Fruit fly (Drosophila melanogaster) whole organism, embryonic: ENCODE results near the gene Etfb.

Experiments
- Bgb ChIP-seq: fragments of 200-800 bp; sonication (Bioruptor generic); IDR thresholded peaks from 2 replicates; pipeline ENCODE4 v1.3.6; 2022; ENCODE audit warnings: missing biosample characterization, missing genetic modification characterization; ENCODE audit not compliant: partially characterized antibody
- BtbVII ChIP-seq: fragments of 200-800 bp; sonication (Bioruptor generic); optimal IDR thresholded peaks from 3 replicates; lab custom pipeline; 2017; ENCODE audit warnings: missing biosample characterization, mild to moderate bottlenecking, missing genetic modification characterization
- CG10431 ChIP-seq: fragments of 200-800 bp; sonication (Bioruptor generic); optimal IDR thresholded peaks from 3 replicates; lab custom pipeline; 2018; ENCODE audit warnings: missing biosample characterization, mild to moderate bottlenecking, missing genetic modification characterization
- CG10959 ChIP-seq: fragments of 200-800 bp; sonication (Bioruptor generic); IDR thresholded peaks from 2 replicates; pipeline ENCODE4 v1.3.6; 2022; ENCODE audit warnings: missing biosample characterization, missing genetic modification characterization
- CG17361 ChIP-seq: fragments of 200-800 bp; sonication (Bioruptor generic); IDR thresholded peaks from 3 replicates; pipeline ENCODE4 v1.3.6; 2022; ENCODE audit warnings: missing biosample characterization, missing genetic modification characterization
- CG1792 ChIP-seq: fragments of 200-800 bp; sonication (Bioruptor generic); optimal IDR thresholded peaks from 2 replicates; lab custom pipeline; 2016; ENCODE audit warnings: missing biosample characterization, missing genetic modification characterization
- CG18619 ChIP-seq: fragments of 200-800 bp; sonication (Bioruptor generic); optimal IDR thresholded peaks from 3 replicates; lab custom pipeline; 2017; ENCODE audit warnings: missing biosample characterization, mild to moderate bottlenecking, missing genetic modification characterization
- CG2120 ChIP-seq: fragments of 200-800 bp; sonication (Bioruptor generic); optimal IDR thresholded peaks from 3 replicates; lab custom pipeline; 2016; ENCODE audit warnings: missing biosample characterization, missing genetic modification characterization
- CG2712 ChIP-seq: fragments of 200-800 bp; optimal IDR thresholded peaks from 3 replicates; lab custom pipeline; 2019; ENCODE audit warnings: missing biosample characterization, mild to moderate bottlenecking, missing genetic modification characterization, moderate library complexity
- CG2875 ChIP-seq: fragments of 200-800 bp; sonication (Bioruptor generic); optimal IDR thresholded peaks from 2 replicates; lab custom pipeline; 2017; ENCODE audit warnings: missing biosample characterization, mild to moderate bottlenecking, missing genetic modification characterization, missing genetic modification reagents
- CG31365 ChIP-seq: fragments of 200-800 bp; sonication (Bioruptor generic); optimal IDR thresholded peaks from 2 replicates; lab custom pipeline; 2018; ENCODE audit warnings: missing biosample characterization, mild to moderate bottlenecking, missing genetic modification characterization
- CG3163 ChIP-seq: fragments of 200-800 bp; sonication (Bioruptor generic); optimal IDR thresholded peaks from 3 replicates; lab custom pipeline; 2016; ENCODE audit warnings: missing biosample characterization, missing genetic modification characterization
- CG34224 ChIP-seq: fragments of 200-800 bp; sonication (Bioruptor generic); IDR thresholded peaks from 3 replicates; pipeline ENCODE4 v1.3.6; 2022; ENCODE audit warnings: missing biosample characterization, missing genetic modification characterization; ENCODE audit not compliant: partially characterized antibody
- CG34422 ChIP-seq: fragments of 200-800 bp; sonication (Bioruptor generic); IDR thresholded peaks from 3 replicates; pipeline ENCODE4 v1.3.6; 2022; ENCODE audit warnings: missing biosample characterization, missing genetic modification characterization
- CG43689 ChIP-seq: fragments of 200-800 bp; sonication (Bioruptor generic); IDR thresholded peaks from 2 replicates; pipeline ENCODE4 v1.3.6; 2022; ENCODE audit warnings: missing biosample characterization, missing genetic modification characterization
- CG4617 ChIP-seq: fragments of 200-800 bp; sonication (Bioruptor generic); optimal IDR thresholded peaks from 3 replicates; lab custom pipeline; 2016; ENCODE audit warnings: missing biosample characterization, missing genetic modification characterization, borderline replicate concordance
- CG4707 ChIP-seq: fragments of 200-800 bp; sonication (Bioruptor generic); optimal IDR thresholded peaks from 2 replicates; lab custom pipeline; 2018; ENCODE audit warnings: missing biosample characterization, mild to moderate bottlenecking, missing genetic modification characterization, moderate library complexity
- CG6175 ChIP-seq: fragments of 200-800 bp; sonication (Bioruptor generic); IDR thresholded peaks from 3 replicates; pipeline ENCODE4 v1.3.6; 2022; ENCODE audit warnings: missing biosample characterization, missing genetic modification characterization
- CG6272 ChIP-seq: fragments of 200-800 bp; sonication (Bioruptor generic); IDR thresholded peaks from 2 replicates; pipeline ENCODE4 v1.3.6; 2022; ENCODE audit warnings: missing biosample characterization, missing genetic modification characterization
- CG6791 ChIP-seq: fragments of 200-800 bp; sonication (Bioruptor generic); IDR thresholded peaks from 3 replicates; pipeline ENCODE4 v1.3.6; 2022; ENCODE audit warnings: missing biosample characterization, missing genetic modification characterization; ENCODE audit not compliant: partially characterized antibody
- CG6813 ChIP-seq: fragments of 200-800 bp; sonication (Bioruptor generic); optimal IDR thresholded peaks from 2 replicates; lab custom pipeline; 2017; ENCODE audit warnings: missing biosample characterization, missing genetic modification characterization, mild to moderate bottlenecking, moderate library complexity, missing genetic modification reagents
- CG7372 ChIP-seq: fragments of 200-800 bp; sonication (Bioruptor generic); IDR thresholded peaks from 2 replicates; pipeline ENCODE4 v1.3.6; 2022; ENCODE audit warnings: missing biosample characterization, missing genetic modification characterization
- CG7839 ChIP-seq: fragments of 200-800 bp; sonication (Bioruptor generic); optimal IDR thresholded peaks from 3 replicates; lab custom pipeline; 2018; ENCODE audit warnings: missing biosample characterization, mild to moderate bottlenecking, missing genetic modification characterization, moderate library complexity
- CG8388 ChIP-seq: fragments of 200-800 bp; sonication (Bioruptor generic); optimal IDR thresholded peaks from 2 replicates; lab custom pipeline; 2019; ENCODE audit warnings: missing biosample characterization, mild to moderate bottlenecking, missing genetic modification characterization, moderate library complexity
- Camta ChIP-seq: fragments of 200-800 bp; sonication (Bioruptor generic); optimal IDR thresholded peaks from 2 replicates; lab custom pipeline; 2016; ENCODE audit warnings: missing biosample characterization, missing genetic modification characterization
- Dip3 ChIP-seq: fragments of 200-800 bp; sonication (Bioruptor generic); optimal IDR thresholded peaks from 3 replicates; lab custom pipeline; 2016; ENCODE audit warnings: missing biosample characterization, missing genetic modification characterization
- Ets97D ChIP-seq: fragments of 200-800 bp; sonication (Bioruptor generic); optimal IDR thresholded peaks from 3 replicates; lab custom pipeline; 2016; ENCODE audit warnings: missing biosample characterization, missing genetic modification characterization
- Hand ChIP-seq: fragments of 200-800 bp; sonication (Bioruptor generic); optimal IDR thresholded peaks from 2 replicates; lab custom pipeline; 2017; ENCODE audit warnings: mild to moderate bottlenecking, missing biosample characterization, missing genetic modification reagents, missing genetic modification characterization
- Hmx ChIP-seq: fragments of 200-800 bp; sonication (Bioruptor generic); optimal IDR thresholded peaks from 2 replicates; lab custom pipeline; 2016; ENCODE audit warnings: missing biosample characterization, missing genetic modification characterization
- Hr3 ChIP-seq: fragments of 200-800 bp; sonication (Bioruptor generic); optimal IDR thresholded peaks from 3 replicates; lab custom pipeline; 2016; ENCODE audit warnings: missing biosample characterization, missing genetic modification characterization
- Hr78 ChIP-seq, 2 experiments: fragments of 200-800 bp in 1 of 2; fragments of >200 bp in 1 of 2; sonication (Bioruptor generic) in 1 of 2; optimal IDR thresholded peaks; 2 replicates each; lab custom pipeline; 2017 to 2019; ENCODE audit warnings: missing biosample characterization in 2 of 2, missing genetic modification characterization in 2 of 2, mild to moderate bottlenecking in 1 of 2, moderate library complexity in 1 of 2
- Lpt ChIP-seq: fragments of >200 bp; optimal IDR thresholded peaks from 2 replicates; lab custom pipeline; 2018; ENCODE audit warnings: missing biosample characterization, missing genetic modification characterization
- Mad ChIP-seq: fragments of 200-800 bp; sonication (Bioruptor generic); optimal IDR thresholded peaks from 2 replicates; lab custom pipeline; 2016; ENCODE audit warnings: missing biosample characterization, missing genetic modification characterization
- Ravus ChIP-seq: fragments of 200-800 bp; sonication (Bioruptor generic); IDR thresholded peaks from 2 replicates; pipeline ENCODE4 v1.3.6; 2022; ENCODE audit warnings: missing biosample characterization, missing genetic modification characterization
- Six4 ChIP-seq: fragments of 200-800 bp; sonication (Bioruptor generic); optimal IDR thresholded peaks from 2 replicates; lab custom pipeline; 2016; ENCODE audit warnings: missing biosample characterization, missing genetic modification characterization
- Sry-δ ChIP-seq: fragments of 200-800 bp; sonication (Bioruptor generic); optimal IDR thresholded peaks from 2 replicates; lab custom pipeline; 2016; ENCODE audit warnings: missing biosample characterization, missing genetic modification characterization
- bbx ChIP-seq: fragments of 200-800 bp; sonication (Bioruptor generic); IDR thresholded peaks from 2 replicates; pipeline ENCODE4 v1.3.6; 2022; ENCODE audit warnings: missing biosample characterization, missing genetic modification characterization; ENCODE audit not compliant: partially characterized antibody
- bsh ChIP-seq, 2 experiments: fragments of 200-800 bp; sonication (Bioruptor generic); optimal IDR thresholded peaks; 2 replicates each; lab custom pipeline; 2017 to 2018; ENCODE audit warnings: mild to moderate bottlenecking in 2 of 2, missing biosample characterization in 2 of 2, missing genetic modification characterization in 2 of 2, moderate library complexity in 1 of 2
- fd102C ChIP-seq: fragments of 200-800 bp; sonication (Bioruptor generic); optimal IDR thresholded peaks from 2 replicates; lab custom pipeline; 2018; ENCODE audit warnings: missing biosample characterization, mild to moderate bottlenecking, missing genetic modification characterization, moderate library complexity
- inv ChIP-seq: fragments of 200-800 bp; sonication (Bioruptor generic); IDR thresholded peaks from 2 replicates; pipeline ENCODE4 v1.3.6; 2022; ENCODE audit warnings: missing biosample characterization, missing genetic modification characterization; ENCODE audit not compliant: partially characterized antibody
- lmd ChIP-seq: fragments of 200-800 bp; sonication (Bioruptor generic); IDR thresholded peaks from 2 replicates; pipeline ENCODE4 v1.3.6; 2022; ENCODE audit warnings: missing biosample characterization, missing genetic modification characterization
- odd ChIP-seq: fragments of 200-800 bp; sonication (Bioruptor generic); optimal IDR thresholded peaks from 2 replicates; lab custom pipeline; 2017; ENCODE audit warnings: missing biosample characterization, mild to moderate bottlenecking, missing genetic modification characterization
- pho ChIP-seq: fragments of 200-800 bp; sonication (Bioruptor generic); optimal IDR thresholded peaks from 2 replicates; lab custom pipeline; 2016; ENCODE audit warnings: missing biosample characterization, missing genetic modification characterization
- pnt ChIP-seq: fragments of 200-800 bp; sonication (Bioruptor generic); optimal IDR thresholded peaks from 3 replicates; lab custom pipeline; 2016; ENCODE audit warnings: missing biosample characterization, missing genetic modification characterization
- scrt ChIP-seq: fragments of 200-800 bp; sonication (Bioruptor generic); optimal IDR thresholded peaks from 2 replicates; lab custom pipeline; 2018; ENCODE audit warnings: missing biosample characterization, mild to moderate bottlenecking, missing genetic modification characterization, moderate library complexity
- sd ChIP-seq: fragments of 200-800 bp; sonication (Bioruptor generic); optimal IDR thresholded peaks from 3 replicates; lab custom pipeline; 2018; ENCODE audit warnings: missing biosample characterization, mild to moderate bottlenecking, missing genetic modification characterization, moderate library complexity
- slp2 ChIP-seq: fragments of 200-800 bp; sonication (Bioruptor generic); optimal IDR thresholded peaks from 2 replicates; lab custom pipeline; 2016; ENCODE audit warnings: missing biosample characterization, missing genetic modification characterization
- sqz ChIP-seq: fragments of 200-800 bp; sonication (Bioruptor generic); optimal IDR thresholded peaks from 3 replicates; lab custom pipeline; 2018; ENCODE audit warnings: missing biosample characterization, mild to moderate bottlenecking, missing genetic modification characterization
- sr ChIP-seq: fragments of 200-800 bp; sonication (Bioruptor generic); IDR thresholded peaks from 3 replicates; pipeline ENCODE4 v1.3.6; 2022; ENCODE audit warnings: missing biosample characterization, missing genetic modification characterization

Gene Etfb

DNA sequence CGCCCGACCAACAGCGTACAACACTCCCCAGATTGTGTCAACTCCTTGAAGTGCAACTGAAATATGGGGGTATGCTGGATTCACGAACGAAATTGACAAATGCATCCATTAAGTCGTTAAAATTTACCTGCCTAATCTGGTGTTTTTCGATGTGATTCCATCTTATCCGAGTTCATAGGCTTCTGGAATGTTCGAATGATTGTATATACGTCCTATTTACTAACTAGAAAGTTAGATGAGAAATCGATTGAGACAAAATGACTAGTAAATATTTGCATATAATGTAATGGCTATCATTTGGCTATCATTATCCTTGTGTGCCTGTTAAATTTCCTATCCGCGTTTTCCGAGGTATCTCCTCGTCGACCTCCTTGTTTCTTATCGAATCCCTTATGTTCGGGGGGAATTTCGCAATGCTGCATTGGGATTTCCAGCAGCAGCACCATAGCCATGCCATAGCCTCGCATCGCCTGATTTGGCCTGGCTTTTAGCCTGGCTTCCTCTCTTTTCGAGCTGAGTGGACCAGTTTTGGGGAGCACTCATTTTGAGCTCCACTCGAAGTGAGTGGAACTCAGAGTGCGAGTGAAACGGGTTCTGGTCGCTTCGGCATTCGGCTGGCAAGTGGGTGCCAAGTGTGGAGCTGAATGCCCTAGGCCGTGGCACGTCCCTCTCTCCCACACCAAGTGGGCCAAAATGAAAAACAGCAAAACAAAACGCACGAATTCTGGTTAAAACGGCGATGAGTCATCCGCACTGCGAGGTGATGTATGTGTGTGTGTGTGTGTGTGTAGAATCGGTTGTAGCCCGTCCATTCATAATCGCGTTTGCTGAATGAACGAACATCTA, 24.4 kb downstream of the Etfb start (continued):
- no peak for TF ChIP-seq sqz (GFP tag; lab: Kevin White, UChicago)
- TF ChIP-seq pnt (GFP tag; lab: Kevin White, UChicago), result no peak
- no peak for TF ChIP-seq Lpt (GFP tag; lab: Kevin White, UChicago)
- TF ChIP-seq CG1792 (GFP tag; lab: Kevin White, UChicago), result no peak
- TF ChIP-seq Hr3, result no peak
- no peak for TF ChIP-seq CG4707
- TF ChIP-seq lmd (GFP tag; lab: Robert Waterston, UW), result no peak
- TF ChIP-seq CG2712, result no peak
- peak; percentile 66; the same call in 1 of the 2 replicates for TF ChIP-seq Bgb (GFP tag; lab: Robert Waterston, UW)
- TF ChIP-seq CG4617, result no peak
- TF ChIP-seq CG7839 (tag; lab: Kevin White, UChicago), result no peak
- peak; percentile 16; the same call in 1 of the 2 replicates for TF ChIP-seq inv
- TF ChIP-seq CG6175 (GFP tag; lab: Robert Waterston, UW), result peak; percentile 58; the same call in 1 of the 3 replicates
- no peak for TF ChIP-seq CG10431
- TF ChIP-seq CG3163 (GFP tag; lab: Kevin White, UChicago), result no peak
- no peak for TF ChIP-seq pho (GFP tag; lab: Kevin White, UChicago)
- no peak for TF ChIP-seq CG43689 (GFP tag; lab: Robert Waterston, UW)
- no peak for TF ChIP-seq CG6813 (GFP tag; lab: Kevin White, UChicago)
- TF ChIP-seq Camta, result no peak
- TF ChIP-seq CG31365 (tag; lab: Kevin White, UChicago), result no peak
- no peak for TF ChIP-seq Sry-δ
- TF ChIP-seq slp2 (GFP tag; lab: Kevin White, UChicago), result no peak
- no peak for TF ChIP-seq CG17361
- no peak for TF ChIP-seq BtbVII (GFP tag; lab: Kevin White, UChicago)
- no peak for TF ChIP-seq CG10959
- TF ChIP-seq Hr78 (GFP tag; optimal IDR thresholded peaks at IDR 0.05; lab: Kevin White, UChicago), result no peak
- no peak for TF ChIP-seq scrt (GFP tag; lab: Kevin White, UChicago)
- TF ChIP-seq CG34224 (GFP tag; lab: Robert Waterston, UW), result peak; percentile 15; the same call in 1 of the 3 replicates
- TF ChIP-seq sr (GFP tag; lab: Robert Waterston, UW), result 0 out of 3 replicates have a peak, but pooled peaks have one; percentile 21
- no peak for TF ChIP-seq Mad
- no peak for TF ChIP-seq Hand (GFP tag; lab: Kevin White, UChicago)
- no peak for TF ChIP-seq Dip3 (GFP tag; lab: Kevin White, UChicago)
- no peak for TF ChIP-seq CG2875 (GFP tag; lab: Kevin White, UChicago)
- no peak for TF ChIP-seq bsh (GFP tag; optimal IDR thresholded peaks at IDR 0.05; lab: Kevin White, UChicago)
- TF ChIP-seq bbx (GFP tag; lab: Robert Waterston, UW), result peak; percentile 60; the same call in 1 of the 2 replicates
- no peak for TF ChIP-seq Ravus (GFP tag; lab: Robert Waterston, UW)
- TF ChIP-seq CG34422 (GFP tag; lab: Robert Waterston, UW), result no peak
- no peak for TF ChIP-seq CG6791 (GFP tag; lab: Robert Waterston, UW)
- TF ChIP-seq Ets97D (GFP tag; lab: Kevin White, UChicago), result no peak
- TF ChIP-seq CG18619 (GFP tag; lab: Kevin White, UChicago), result no peak
- TF ChIP-seq Six4 (GFP tag; lab: Kevin White, UChicago), result no peak
- TF ChIP-seq CG2120, result no peak
- no peak for TF ChIP-seq CG7372 (GFP tag; lab: Robert Waterston, UW)
- TF ChIP-seq CG6272, result no peak
- TF ChIP-seq sd (tag; lab: Kevin White, UChicago), result peak; percentile 67
- no peak for TF ChIP-seq odd (GFP tag; lab: Kevin White, UChicago)
- TF ChIP-seq CG8388 (GFP tag; lab: Kevin White, UChicago), result no peak
- TF ChIP-seq fd102C (GFP tag; lab: Kevin White, UChicago), result no peak
- TF ChIP-seq Hmx (GFP tag; lab: Kevin White, UChicago), result no peak
